Worm (Caenorhabditis elegans): ENCODE data around the gene prp-19.
A peak's percentile ranks its signal among the peaks of the same experiment; 100 is the strongest.

The prp-19 gene

DNA sequence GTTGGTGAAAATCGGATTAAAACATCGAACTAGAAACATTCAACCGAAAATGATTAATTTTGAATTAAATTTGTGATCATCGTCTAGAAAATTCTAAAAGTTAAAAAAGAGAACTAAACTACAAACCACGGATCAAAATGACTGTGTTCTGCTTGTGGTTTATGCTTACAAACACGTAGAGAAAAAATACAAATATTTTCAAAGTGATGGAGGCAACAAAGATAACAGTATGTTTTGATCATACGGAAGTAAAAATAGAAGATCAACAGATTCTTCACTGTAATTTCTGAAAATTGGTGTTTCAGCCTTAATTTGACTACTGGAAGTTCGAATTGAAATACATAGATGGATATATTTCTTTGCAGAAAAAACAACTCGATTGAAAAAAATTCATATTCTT, 31.5 kb upstream of the prp-19 start:
- TF ChIP-seq C34B4.2 (tag; optimal IDR thresholded peaks at IDR 0.05) = no peak
- peak; percentile 11 for TF ChIP-seq nhr-71 (tag; optimal IDR thresholded peaks at IDR 0.05)

DNA sequence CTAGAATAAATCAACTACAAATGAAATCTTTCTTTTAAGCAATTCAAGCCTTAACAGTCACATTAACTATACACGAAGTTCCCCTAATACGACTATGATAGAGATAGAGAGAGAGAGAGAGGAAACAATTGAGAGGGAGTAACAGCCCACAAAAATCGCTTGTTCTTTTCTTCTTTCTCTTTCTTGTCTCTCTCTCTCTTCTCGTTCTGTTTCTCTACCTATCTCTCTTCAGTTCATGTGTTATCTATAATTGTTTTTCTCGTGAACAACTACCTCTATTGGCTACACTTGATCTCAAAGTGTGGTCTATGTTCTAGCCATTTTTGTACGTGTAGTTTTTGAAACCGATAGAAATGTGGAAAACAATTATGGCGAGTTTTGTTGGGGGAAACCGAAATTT, 30.8 kb upstream of the prp-19 start:
- TF ChIP-seq fos-1 (tag; optimal IDR thresholded peaks at IDR 0.05) = peak; percentile 28
- TF ChIP-seq snpc-4 (tag; optimal IDR thresholded peaks at IDR 0.05) = no peak
- TF ChIP-seq ama-1 (optimal IDR thresholded peaks at IDR 0.05) = no peak
- no peak for TF ChIP-seq tlp-1 (tag; optimal IDR thresholded peaks at IDR 0.05)
- TF ChIP-seq lsy-2 (tag; optimal IDR thresholded peaks at IDR 0.05) = peak; percentile 49 to 74
- no peak for TF ChIP-seq hlh-4 (tag; optimal IDR thresholded peaks at IDR 0.05)
- TF ChIP-seq pax-3 (tag; optimal IDR thresholded peaks at IDR 0.05) = no peak
- no peak for TF ChIP-seq alr-1 (tag; optimal IDR thresholded peaks at IDR 0.05; ENCODE audit: borderline replicate concordance)
- TF ChIP-seq mep-1 (tag; optimal IDR thresholded peaks at IDR 0.05) = peak; percentile 72
- peak; percentile 76 for TF ChIP-seq nhr-77 (tag; optimal IDR thresholded peaks at IDR 0.05)
- TF ChIP-seq unc-86 (tag; optimal IDR thresholded peaks at IDR 0.05) = no peak
- no peak for TF ChIP-seq nhr-12 (tag; optimal IDR thresholded peaks at IDR 0.05)
- TF ChIP-seq C16A3.4 (tag; optimal IDR thresholded peaks at IDR 0.05) = peak; percentile 43
- no peak for TF ChIP-seq ets-5 (GFP tag; IDR thresholded peaks at IDR 0.05)
- no peak for TF ChIP-seq aha-1 (tag; optimal IDR thresholded peaks at IDR 0.05)
- no peak for TF ChIP-seq egl-13 (tag; optimal IDR thresholded peaks at IDR 0.05)
- no peak for TF ChIP-seq aly-2 (tag; optimal IDR thresholded peaks at IDR 0.05)
- no peak for TF ChIP-seq unc-62 (GFP tag; optimal IDR thresholded peaks at IDR 0.05)
- peak; percentile 46 for TF ChIP-seq nhr-47 (tag; optimal IDR thresholded peaks at IDR 0.05)
- no peak for TF ChIP-seq F16B12.6 (tag; optimal IDR thresholded peaks at IDR 0.05)
- no peak for TF ChIP-seq sup-37 (GFP tag; optimal IDR thresholded peaks at IDR 0.05)
- TF ChIP-seq C34B4.2 (tag; optimal IDR thresholded peaks at IDR 0.05) = no peak
- peak; percentile 46 for TF ChIP-seq jun-1 (tag; optimal IDR thresholded peaks at IDR 0.05)
- TF ChIP-seq fkh-8 (tag; optimal IDR thresholded peaks at IDR 0.05) = peak; percentile 8
- TF ChIP-seq nhr-11 (tag; optimal IDR thresholded peaks at IDR 0.05) = peak; percentile 18
- TF ChIP-seq nhr-84 (tag; optimal IDR thresholded peaks at IDR 0.05) = no peak
- TF ChIP-seq rnt-1 (tag; optimal IDR thresholded peaks at IDR 0.05) = peak; percentile 40
- no peak for TF ChIP-seq pqm-1 (tag; optimal IDR thresholded peaks at IDR 0.05)
- TF ChIP-seq lin-13 (GFP tag; optimal IDR thresholded peaks at IDR 0.05) = peak; percentile 12
- TF ChIP-seq efl-1 (optimal IDR thresholded peaks at IDR 0.05) = peak; percentile 53 to 59
- TF ChIP-seq efl-1 (GFP tag; optimal IDR thresholded peaks at IDR 0.05 in 1 of 2) = peak in 1 of 2 experiments; percentile 24
- TF ChIP-seq ztf-4 (tag; optimal IDR thresholded peaks at IDR 0.05) = no peak
- no peak for TF ChIP-seq lin-15B (tag; optimal IDR thresholded peaks at IDR 0.05)
- peak; percentile 39 for TF ChIP-seq swsn-7 (tag; optimal IDR thresholded peaks at IDR 0.05)
- peak; percentile 80 for TF ChIP-seq nhr-71 (tag; optimal IDR thresholded peaks at IDR 0.05)
- TF ChIP-seq nhr-20 (tag; optimal IDR thresholded peaks at IDR 0.05) = peak; percentile 87
- no peak for TF ChIP-seq Y116A8C.19 (tag; optimal IDR thresholded peaks at IDR 0.05; ENCODE audit: borderline replicate concordance)
- no peak for TF ChIP-seq fkh-4 (tag; optimal IDR thresholded peaks at IDR 0.05; ENCODE audit: borderline replicate concordance)
- no peak for TF ChIP-seq isw-1 (GFP tag; IDR thresholded peaks at IDR 0.05)
- TF ChIP-seq lin-39 (tag; optimal IDR thresholded peaks at IDR 0.05) = no peak
- no peak for TF ChIP-seq ceh-88 (GFP tag; IDR thresholded peaks at IDR 0.05)
- no peak for TF ChIP-seq vab-15 (tag; optimal IDR thresholded peaks at IDR 0.05)
- TF ChIP-seq lin-35 (GFP tag; optimal IDR thresholded peaks at IDR 0.05) = peak; percentile 45 to 71
- TF ChIP-seq blmp-1 (tag; optimal IDR thresholded peaks at IDR 0.05) = peak; percentile 40
- TF ChIP-seq hpl-2 (GFP tag; optimal IDR thresholded peaks at IDR 0.05) = no peak
- TF ChIP-seq unc-98 (GFP tag; IDR thresholded peaks at IDR 0.05) = no peak
- TF ChIP-seq lir-3 (tag; optimal IDR thresholded peaks at IDR 0.05; ENCODE audit: poor library complexity) = peak; percentile 40
- peak in 5 of 6 experiments; percentile 38 to 81 (median 54) for TF ChIP-seq elt-3 (tag; optimal IDR thresholded peaks at IDR 0.05)
- TF ChIP-seq sptf-1 (tag; optimal IDR thresholded peaks at IDR 0.05) = no peak
- no peak for TF ChIP-seq ceh-63 (GFP tag; optimal IDR thresholded peaks at IDR 0.05)
- peak in 1 of 3 experiments; percentile 20 for TF ChIP-seq ceh-82 (tag; optimal IDR thresholded peaks at IDR 0.05)
- TF ChIP-seq elt-2 (tag; optimal IDR thresholded peaks at IDR 0.05) = peak; percentile 71

Measured in whole organism, L1 larva.